Worm (Caenorhabditis elegans): ENCODE data around the gene F44E7.3.

The F44E7.3 gene

ce11 chrV:5821451-5822143, 49.9 kb downstream of the F44E7.3 start:
- no peak for TF ChIP-seq ztf-29 (GFP tag; IDR thresholded peaks at IDR 0.05)
- no peak for TF ChIP-seq klf-2 (GFP tag; conservative IDR thresholded peaks at IDR 0.05)
- TF ChIP-seq flt-1 (GFP tag; IDR thresholded peaks at IDR 0.05): no peak
- no peak for TF ChIP-seq T22C8.4 (GFP tag; IDR thresholded peaks at IDR 0.05)
